Worm (Caenorhabditis elegans): ENCODE measurements around the gene F46C3.2.

ce11 chrX:11367087-11367486, 51.5 kb downstream of the F46C3.2 start:
- TF ChIP-seq unc-30 (tag; optimal IDR thresholded peaks at IDR 0.05) = no peak
- no peak for TF ChIP-seq egl-13 (tag; optimal IDR thresholded peaks at IDR 0.05)
- TF ChIP-seq skn-1 (tag; optimal IDR thresholded peaks at IDR 0.05) = no peak
- TF ChIP-seq nhr-12 (tag; optimal IDR thresholded peaks at IDR 0.05) = no peak
- no peak for TF ChIP-seq nhr-19 (GFP tag; conservative IDR thresholded peaks at IDR 0.05)
- TF ChIP-seq ceh-82 (tag; optimal IDR thresholded peaks at IDR 0.05) = no peak
- TF ChIP-seq unc-130 (tag; optimal IDR thresholded peaks at IDR 0.05) = no peak
- no peak for TF ChIP-seq unc-62 (GFP tag; optimal IDR thresholded peaks at IDR 0.05)
- no peak for TF ChIP-seq zag-1 (tag; optimal IDR thresholded peaks at IDR 0.05)
- no peak for TF ChIP-seq rnt-1 (tag; optimal IDR thresholded peaks at IDR 0.05)

Data from whole organism, L1 larva.